Fruit fly (Drosophila melanogaster) whole organism, embryonic: ENCODE results near the gene CG15019.

Source experiments
- Adf1 ChIP-seq: fragments of 200-800 bp; sonication (Bioruptor generic); IDR thresholded peaks from 2 replicates; pipeline ENCODE4 v1.3.6; 2022; ENCODE audit warnings: missing biosample characterization, missing genetic modification characterization
- Atf-2 ChIP-seq: fragments of 200-800 bp; sonication (Bioruptor generic); optimal IDR thresholded peaks from 2 replicates; lab custom pipeline; 2016; ENCODE audit warnings: missing biosample characterization, missing genetic modification characterization
- BtbVII ChIP-seq: fragments of 200-800 bp; sonication (Bioruptor generic); optimal IDR thresholded peaks from 3 replicates; lab custom pipeline; 2017; ENCODE audit warnings: missing biosample characterization, mild to moderate bottlenecking, missing genetic modification characterization
- CG10543 ChIP-seq: fragments of 200-800 bp; sonication (Bioruptor generic); optimal IDR thresholded peaks from 3 replicates; lab custom pipeline; 2017; ENCODE audit warnings: missing biosample characterization, mild to moderate bottlenecking, missing genetic modification characterization, moderate library complexity
- CG10959 ChIP-seq: fragments of 200-800 bp; sonication (Bioruptor generic); IDR thresholded peaks from 2 replicates; pipeline ENCODE4 v1.3.6; 2022; ENCODE audit warnings: missing biosample characterization, missing genetic modification characterization
- CG12299 ChIP-seq: fragments of 200-800 bp; sonication (Bioruptor generic); optimal IDR thresholded peaks from 2 replicates; lab custom pipeline; 2018; ENCODE audit warnings: missing biosample characterization, mild to moderate bottlenecking, missing genetic modification characterization
- CG13624 ChIP-seq: fragments of 200-800 bp; sonication (Bioruptor generic); optimal IDR thresholded peaks from 2 replicates; lab custom pipeline; 2016; ENCODE audit warnings: missing biosample characterization, missing genetic modification characterization
- CG3065 ChIP-seq: fragments of 200-800 bp; sonication (Bioruptor generic); optimal IDR thresholded peaks from 2 replicates; lab custom pipeline; 2016; ENCODE audit warnings: missing biosample characterization, missing genetic modification characterization
- CG32772 ChIP-seq: fragments of 200-800 bp; sonication (Bioruptor generic); IDR thresholded peaks from 2 replicates; pipeline ENCODE4 v1.3.6; 2022; ENCODE audit warnings: missing biosample characterization, missing genetic modification characterization
- CG34376 ChIP-seq: fragments of 200-800 bp; sonication (Bioruptor generic); optimal IDR thresholded peaks from 2 replicates; lab custom pipeline; 2018; ENCODE audit warnings: missing biosample characterization, mild to moderate bottlenecking, missing genetic modification characterization
- CG3995 ChIP-seq: fragments of 200-800 bp; sonication (Bioruptor generic); optimal IDR thresholded peaks from 3 replicates; lab custom pipeline; 2016; ENCODE audit warnings: missing biosample characterization, missing genetic modification characterization
- CG6254 ChIP-seq: fragments of 200-800 bp; sonication (Bioruptor generic); optimal IDR thresholded peaks from 3 replicates; lab custom pipeline; 2017; ENCODE audit warnings: mild to moderate bottlenecking, missing biosample characterization, missing genetic modification reagents, missing genetic modification characterization
- CG8388 ChIP-seq: fragments of 200-800 bp; sonication (Bioruptor generic); optimal IDR thresholded peaks from 2 replicates; lab custom pipeline; 2019; ENCODE audit warnings: missing biosample characterization, mild to moderate bottlenecking, missing genetic modification characterization, moderate library complexity
- CG8924 ChIP-seq: fragments of 200-800 bp; optimal IDR thresholded peaks from 3 replicates; lab custom pipeline; 2019; ENCODE audit warnings: missing biosample characterization, mild to moderate bottlenecking, missing genetic modification characterization, moderate library complexity
- CG9932 ChIP-seq: fragments of 200-800 bp; sonication (Bioruptor generic); IDR thresholded peaks from 2 replicates; pipeline ENCODE4 v1.3.6; 2022; ENCODE audit warnings: missing biosample characterization, missing genetic modification characterization
- CTCF ChIP-seq: fragments of 200-800 bp; sonication (Bioruptor generic); optimal IDR thresholded peaks from 2 replicates; lab custom pipeline; 2017; ENCODE audit warnings: missing biosample characterization, mild to moderate bottlenecking, missing genetic modification characterization, moderate library complexity
- Dp ChIP-seq: fragments of 200-800 bp; sonication (Bioruptor generic); optimal IDR thresholded peaks from 2 replicates; lab custom pipeline; 2018; ENCODE audit warnings: missing biosample characterization, mild to moderate bottlenecking, missing genetic modification characterization, moderate library complexity
- Eip74EF ChIP-seq, 2 experiments: fragments of 200-800 bp in 1 of 2; fragments of >200 bp in 1 of 2; sonication (Bioruptor generic) in 1 of 2; optimal IDR thresholded peaks; 2 replicates each; lab custom pipeline; 2017 to 2019; ENCODE audit warnings: missing biosample characterization in 2 of 2, missing genetic modification characterization in 2 of 2, mild to moderate bottlenecking in 1 of 2, moderate library complexity in 1 of 2
- H2.0 ChIP-seq: fragments of 200-800 bp; sonication (Bioruptor generic); IDR thresholded peaks from 2 replicates; pipeline ENCODE4 v1.3.6; 2022; ENCODE audit warnings: missing biosample characterization, missing genetic modification characterization
- MTF-1 ChIP-seq: fragments of 200-800 bp; sonication (Bioruptor generic); optimal IDR thresholded peaks from 2 replicates; lab custom pipeline; 2018; ENCODE audit warnings: missing biosample characterization, mild to moderate bottlenecking, missing genetic modification characterization, borderline replicate concordance
- Nf-YC ChIP-seq: fragments of 200-800 bp; optimal IDR thresholded peaks from 3 replicates; lab custom pipeline; 2019; ENCODE audit warnings: missing biosample characterization, mild to moderate bottlenecking, missing genetic modification characterization, moderate library complexity
- Scr ChIP-seq: fragments of 200-800 bp; sonication (Bioruptor generic); IDR thresholded peaks from 2 replicates; pipeline ENCODE4 v1.3.6; 2022; ENCODE audit warnings: missing biosample characterization, missing genetic modification characterization; ENCODE audit not compliant: partially characterized antibody
- Sox102F ChIP-seq: fragments of 200-800 bp; sonication (Bioruptor generic); optimal IDR thresholded peaks from 2 replicates; lab custom pipeline; 2018; ENCODE audit warnings: missing biosample characterization, mild to moderate bottlenecking, missing genetic modification characterization, moderate library complexity
- Sry-δ ChIP-seq: fragments of 200-800 bp; sonication (Bioruptor generic); optimal IDR thresholded peaks from 2 replicates; lab custom pipeline; 2016; ENCODE audit warnings: missing biosample characterization, missing genetic modification characterization
- Xbp1 ChIP-seq: fragments of 200-800 bp; sonication (Bioruptor generic); optimal IDR thresholded peaks from 3 replicates; lab custom pipeline; 2016; ENCODE audit warnings: missing biosample characterization, mild to moderate bottlenecking, missing genetic modification characterization
- abd-A ChIP-seq: fragments of 200-800 bp; sonication (Bioruptor generic); optimal IDR thresholded peaks from 3 replicates; lab custom pipeline; 2019; ENCODE audit warnings: missing biosample characterization, mild to moderate bottlenecking, missing genetic modification characterization, moderate library complexity
- ara ChIP-seq: fragments of 200-800 bp; sonication (Bioruptor generic); IDR thresholded peaks from 2 replicates; pipeline ENCODE4 v1.3.6; 2022; ENCODE audit warnings: missing biosample characterization, missing genetic modification characterization
- bbx ChIP-seq: fragments of 200-800 bp; sonication (Bioruptor generic); IDR thresholded peaks from 2 replicates; pipeline ENCODE4 v1.3.6; 2022; ENCODE audit warnings: missing biosample characterization, missing genetic modification characterization; ENCODE audit not compliant: partially characterized antibody
- bigmax ChIP-seq: fragments of 200-800 bp; sonication (Bioruptor generic); optimal IDR thresholded peaks from 2 replicates; lab custom pipeline; 2018; ENCODE audit warnings: missing biosample characterization, mild to moderate bottlenecking, missing genetic modification characterization
- cato ChIP-seq: fragments of 200-800 bp; sonication (Bioruptor generic); optimal IDR thresholded peaks from 2 replicates; lab custom pipeline; 2016; ENCODE audit warnings: missing biosample characterization, missing genetic modification characterization, borderline replicate concordance
- en ChIP-seq: fragments of 200-800 bp; sonication (Bioruptor generic); optimal IDR thresholded peaks from 2 replicates; lab custom pipeline; 2016; ENCODE audit warnings: missing biosample characterization, missing genetic modification characterization
- ewg ChIP-seq: fragments of 200-800 bp; sonication (Bioruptor generic); optimal IDR thresholded peaks from 3 replicates; lab custom pipeline; 2017; ENCODE audit warnings: mild to moderate bottlenecking, missing biosample characterization, missing genetic modification reagents, missing genetic modification characterization
- fd102C ChIP-seq: fragments of 200-800 bp; sonication (Bioruptor generic); optimal IDR thresholded peaks from 2 replicates; lab custom pipeline; 2018; ENCODE audit warnings: missing biosample characterization, mild to moderate bottlenecking, missing genetic modification characterization, moderate library complexity
- fu2 ChIP-seq: fragments of 200-800 bp; sonication (Bioruptor generic); optimal IDR thresholded peaks from 2 replicates; lab custom pipeline; 2016; ENCODE audit warnings: missing biosample characterization, missing genetic modification characterization
- kah ChIP-seq: fragments of 200-800 bp; sonication (Bioruptor generic); optimal IDR thresholded peaks from 2 replicates; lab custom pipeline; 2018; ENCODE audit warnings: missing biosample characterization, mild to moderate bottlenecking, missing genetic modification characterization
- kni ChIP-seq: fragments of 200-800 bp; sonication (Bioruptor generic); optimal IDR thresholded peaks from 3 replicates; lab custom pipeline; 2017; ENCODE audit warnings: mild to moderate bottlenecking, missing biosample characterization, missing genetic modification reagents, missing genetic modification characterization
- lola ChIP-seq, 3 experiments: fragments of >200 bp in 2 of 3; fragments of 200-800 bp in 1 of 3; sonication (Bioruptor generic) in 1 of 3; optimal IDR thresholded peaks; 2 replicates each; lab custom pipeline; 2017 to 2019; ENCODE audit warnings: missing biosample characterization in 3 of 3, missing genetic modification characterization in 3 of 3, mild to moderate bottlenecking in 1 of 3, moderate library complexity in 1 of 3
- lov ChIP-seq, 2 experiments: fragments of 200-800 bp in 1 of 2; fragments of >200 bp in 1 of 2; sonication (Bioruptor generic) in 1 of 2; IDR thresholded peaks in 1 of 2; optimal IDR thresholded peaks in 1 of 2; 2 replicates in 1 of 2; 3 replicates in 1 of 2; pipeline versions ENCODE4 v1.3.6 to Lab custom; 2017 to 2022; ENCODE audit warnings: missing biosample characterization in 1 of 2, missing genetic modification characterization in 1 of 2
- nom ChIP-seq: fragments of 200-800 bp; sonication (Bioruptor generic); optimal IDR thresholded peaks from 2 replicates; lab custom pipeline; 2017; ENCODE audit warnings: missing biosample characterization, missing genetic modification characterization, mild to moderate bottlenecking, moderate library complexity, missing genetic modification reagents
- peb ChIP-seq: fragments of 200-800 bp; sonication (Bioruptor generic); IDR thresholded peaks from 2 replicates; pipeline ENCODE4 v1.3.6; 2022; ENCODE audit warnings: missing biosample characterization, missing genetic modification characterization
- pita ChIP-seq: fragments of 200-800 bp; sonication (Bioruptor generic); optimal IDR thresholded peaks from 2 replicates; lab custom pipeline; 2017; ENCODE audit warnings: missing biosample characterization, mild to moderate bottlenecking, missing genetic modification characterization
- pnt ChIP-seq: fragments of 200-800 bp; sonication (Bioruptor generic); optimal IDR thresholded peaks from 3 replicates; lab custom pipeline; 2016; ENCODE audit warnings: missing biosample characterization, missing genetic modification characterization
- pzg ChIP-seq: fragments of 200-800 bp; sonication (Bioruptor generic); optimal IDR thresholded peaks from 3 replicates; lab custom pipeline; 2018; ENCODE audit warnings: missing biosample characterization, mild to moderate bottlenecking, missing genetic modification characterization, moderate library complexity
- sc ChIP-seq, 3 experiments: fragments of >200 bp in 2 of 3; fragments of 200-800 bp in 1 of 3; sonication (Bioruptor generic) in 1 of 3; optimal IDR thresholded peaks; 2 replicates in 2 of 3; 3 replicates in 1 of 3; lab custom pipeline; 2017; ENCODE audit warnings: mild to moderate bottlenecking in 1 of 3, missing biosample characterization in 1 of 3, missing genetic modification characterization in 1 of 3, missing genetic modification reagents in 1 of 3
- sim ChIP-seq: fragments of 200-800 bp; sonication (Bioruptor generic); IDR thresholded peaks from 2 replicates; pipeline ENCODE4 v1.3.6; 2022; ENCODE audit warnings: missing biosample characterization, missing genetic modification characterization
- tap ChIP-seq: fragments of 200-800 bp; optimal IDR thresholded peaks from 3 replicates; lab custom pipeline; 2019; ENCODE audit warnings: missing biosample characterization, mild to moderate bottlenecking, missing genetic modification characterization, moderate library complexity

Gene CG15019

DNA sequence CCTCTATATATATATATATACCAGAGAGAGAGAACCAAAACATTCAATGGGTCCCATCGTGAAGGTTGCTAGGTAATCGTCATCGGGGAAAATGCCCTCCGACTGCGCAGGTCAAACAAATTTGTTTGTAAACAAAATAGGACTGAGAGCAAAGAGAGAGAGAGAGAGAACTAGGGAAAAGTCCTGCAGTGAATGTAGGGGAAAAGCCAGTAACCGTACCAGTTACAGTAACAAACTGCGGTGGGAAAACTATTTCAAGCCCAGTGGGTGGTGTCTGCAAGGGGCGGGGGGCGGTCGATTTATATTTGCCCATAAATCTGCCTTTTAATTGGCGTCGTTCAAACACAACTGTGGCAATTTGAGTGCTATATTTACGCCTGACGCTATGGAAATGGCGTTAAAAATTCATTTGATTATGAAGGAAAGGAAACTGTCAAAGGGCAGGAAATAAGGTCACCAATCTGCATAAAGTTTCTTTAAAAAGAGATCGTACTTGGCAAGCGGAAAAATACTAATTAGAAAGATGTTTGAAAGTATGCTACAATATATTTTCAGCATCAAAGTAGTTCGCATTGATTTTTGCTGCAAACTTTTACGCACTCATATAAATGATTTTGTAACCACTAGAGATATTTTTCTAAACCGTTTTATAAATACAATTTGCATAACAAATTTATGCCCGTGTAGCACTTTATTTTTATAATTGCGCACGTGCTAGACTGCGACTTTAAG, 4.2 kb upstream of the CG15019 start (continued):
- TF ChIP-seq CG8388 (GFP tag; lab: Kevin White, UChicago), result no peak
- no peak for TF ChIP-seq pnt
- no peak for TF ChIP-seq sim
- TF ChIP-seq abd-A (tag; lab: Kevin White, UChicago), result peak; percentile 63
- TF ChIP-seq CG8924 (tag; lab: Kevin White, UChicago), result no peak
- peak; percentile 63 for TF ChIP-seq ewg (GFP tag; lab: Kevin White, UChicago)
- TF ChIP-seq CG6254, result peak; percentile 24
- TF ChIP-seq H2.0 (GFP tag; lab: Robert Waterston, UW), result no peak
- no peak for TF ChIP-seq CG3995 (GFP tag; lab: Kevin White, UChicago)
- no peak for TF ChIP-seq CG32772 (GFP tag; lab: Robert Waterston, UW)
- no peak for TF ChIP-seq CG13624 (GFP tag; lab: Kevin White, UChicago)
- no peak for TF ChIP-seq en (GFP tag; lab: Kevin White, UChicago)
- no peak for TF ChIP-seq Sry-δ (GFP tag; lab: Kevin White, UChicago)
- no peak for TF ChIP-seq tap (tag; lab: Kevin White, UChicago)
- no peak for TF ChIP-seq kni
- no peak for TF ChIP-seq Adf1 (GFP tag; lab: Robert Waterston, UW)
- no peak for TF ChIP-seq sc (optimal IDR thresholded peaks at IDR 0.05; lab: Kevin White, UChicago)
- TF ChIP-seq sc (GFP tag; optimal IDR thresholded peaks at IDR 0.05; lab: Kevin White, UChicago), result no peak
- no peak for TF ChIP-seq pita (GFP tag; lab: Kevin White, UChicago)
- no peak for TF ChIP-seq Eip74EF (GFP tag; optimal IDR thresholded peaks at IDR 0.05; lab: Kevin White, UChicago)
- TF ChIP-seq CG34376 (GFP tag; lab: Kevin White, UChicago), result no peak
- no peak for TF ChIP-seq lov (optimal IDR thresholded peaks at IDR 0.05; lab: Kevin White, UChicago)
- TF ChIP-seq lov (GFP tag; IDR thresholded peaks at IDR 0.05; lab: Robert Waterston, UW), result no peak
- TF ChIP-seq CG12299 (tag; lab: Kevin White, UChicago), result no peak
- no peak for TF ChIP-seq CG3065 (GFP tag; lab: Kevin White, UChicago)
- no peak for TF ChIP-seq Scr (GFP tag; lab: Robert Waterston, UW)
- no peak for TF ChIP-seq bbx (GFP tag; lab: Robert Waterston, UW)
- no peak for TF ChIP-seq CG10959 (GFP tag; lab: Robert Waterston, UW)

DNA sequence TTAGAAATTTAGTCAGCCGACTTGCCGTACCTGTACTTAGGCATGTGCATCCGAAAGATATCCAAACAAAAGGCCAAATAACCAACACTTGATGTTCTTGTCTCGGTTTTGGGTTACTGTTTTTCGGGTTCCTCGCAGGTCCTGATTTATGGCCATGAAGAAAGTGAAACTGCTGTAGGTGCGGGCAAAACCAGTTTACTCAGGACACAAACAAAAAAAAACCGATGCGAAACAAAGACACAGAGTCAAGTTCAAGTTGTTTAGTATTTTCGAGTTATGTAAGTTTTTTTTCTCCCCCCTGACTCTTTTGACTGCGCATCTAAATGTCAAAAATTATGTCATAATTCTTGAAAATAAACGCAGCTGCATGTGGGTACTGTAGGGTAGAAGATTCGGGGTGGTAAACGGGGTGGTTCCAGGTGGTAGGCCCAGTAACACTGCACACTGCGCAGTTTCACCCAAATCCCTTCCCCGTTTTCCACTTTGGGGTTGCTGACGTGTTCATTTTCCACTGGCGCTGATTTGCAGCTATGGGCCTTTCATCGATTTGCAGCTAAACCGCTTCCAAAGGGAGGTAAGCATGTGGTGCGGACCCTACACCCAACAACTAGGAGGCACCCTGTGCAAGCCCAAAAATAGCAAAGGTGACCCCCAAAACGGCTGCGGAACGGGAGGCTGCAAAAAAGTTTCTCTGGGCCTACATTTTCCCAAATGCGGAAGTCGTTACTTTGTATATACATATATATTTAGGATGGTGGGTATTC, 3.5 kb upstream of the CG15019 start:
- TF ChIP-seq CG9932 (GFP tag; lab: Robert Waterston, UW) (peak; percentile 34; the same call in 1 of the 2 replicates), nom (no peak), Atf-2 (no peak), peb (GFP tag; lab: Robert Waterston, UW) (no peak), Dp (GFP tag; lab: Kevin White, UChicago) (no peak), kah (GFP tag; lab: Kevin White, UChicago) (no peak), fu2 (GFP tag; lab: Kevin White, UChicago) (no peak), Sox102F (GFP tag; lab: Kevin White, UChicago) (no peak), bigmax (GFP tag; lab: Kevin White, UChicago) (no peak), CTCF (GFP tag; lab: Kevin White, UChicago) (no peak), MTF-1 (GFP tag; lab: Kevin White, UChicago) (no peak), abd-A (tag; lab: Kevin White, UChicago) (peak; percentile 61), BtbVII (GFP tag; lab: Kevin White, UChicago) (no peak), Nf-YC (peak; percentile 88), pzg (GFP tag; lab: Kevin White, UChicago) (no peak), cato (GFP tag; lab: Kevin White, UChicago) (no peak), Xbp1 (GFP tag; lab: Kevin White, UChicago) (peak; percentile 80), fd102C (no peak), lola (GFP tag; optimal IDR thresholded peaks at IDR 0.05; lab: Kevin White, UChicago) (no peak), CG10543 (GFP tag; lab: Kevin White, UChicago) (peak; percentile 15), ara (peak; percentile 17; the same call in 1 of the 2 replicates)
